Worm (Caenorhabditis elegans): ENCODE data around the gene lyst-1.

Gene lyst-1

ce11 chrX:12179090-12179488 is 38.1 kb upstream of the lyst-1 start:
- no peak for TF ChIP-seq nhr-80 (tag; optimal IDR thresholded peaks at IDR 0.05)
- TF ChIP-seq cebp-2 (GFP tag; IDR thresholded peaks at IDR 0.05): no peak
- no peak for TF ChIP-seq pha-4 (tag; optimal IDR thresholded peaks at IDR 0.05)
- TF ChIP-seq lsy-27 (tag; optimal IDR thresholded peaks at IDR 0.05; ENCODE audit: borderline replicate concordance, insufficient read depth): no peak
- no peak for TF ChIP-seq snpc-4 (GFP tag; optimal IDR thresholded peaks at IDR 0.05)
- TF ChIP-seq snpc-4 (tag; optimal IDR thresholded peaks at IDR 0.05): no peak
- TF ChIP-seq ets-4 (GFP tag; optimal IDR thresholded peaks at IDR 0.05): no peak
- TF ChIP-seq die-1 (tag; optimal IDR thresholded peaks at IDR 0.05): no peak
- TF ChIP-seq hsf-1 (GFP tag; IDR thresholded peaks at IDR 0.05): no peak
- no peak for TF ChIP-seq K11D2.4 (GFP tag; IDR thresholded peaks at IDR 0.05)

- peak; percentile 28 for TF ChIP-seq nhr-80 (tag; optimal IDR thresholded peaks at IDR 0.05)
- TF ChIP-seq hmg-20 (GFP tag; IDR thresholded peaks at IDR 0.05): no peak
Measured at ce11 chrX:12178351-12179089, 37.6 kb upstream of the lyst-1 start.

ce11 chrX:12177521-12177920 is 36.6 kb upstream of the lyst-1 start:
- TF ChIP-seq tlf-1 (GFP tag; optimal IDR thresholded peaks at IDR 0.05) (no peak), F37B4.10 (GFP tag; IDR thresholded peaks at IDR 0.05) (no peak), ekl-4 (GFP tag; IDR thresholded peaks at IDR 0.05) (no peak), efl-1 (GFP tag; optimal IDR thresholded peaks at IDR 0.05) (no peak), lin-40 (tag; optimal IDR thresholded peaks at IDR 0.05) (peak; percentile 6)

- TF ChIP-seq ceh-27 (GFP tag; optimal IDR thresholded peaks at IDR 0.05) (peak; percentile 32), cebp-1 (GFP tag; IDR thresholded peaks at IDR 0.05) (no peak), cebp-1 (tag; optimal IDR thresholded peaks at IDR 0.05) (peak; percentile 12), zfh-2 (GFP tag; conservative IDR thresholded peaks at IDR 0.05) (peak; percentile 62), aptf-2 (GFP tag; conservative IDR thresholded peaks at IDR 0.05) (no peak), egrh-3 (GFP tag; IDR thresholded peaks at IDR 0.05) (peak; percentile 58; the same call in 1 of the 2 replicates)
Measured at ce11 chrX:12176873-12177293, 35.9 kb upstream of the lyst-1 start.

ce11 chrX:12176394-12176793 is 35.4 kb upstream of the lyst-1 start:
- TF ChIP-seq lin-40 (tag; optimal IDR thresholded peaks at IDR 0.05) (peak; percentile 20), ekl-4 (GFP tag; IDR thresholded peaks at IDR 0.05) (no peak), ZK185.1 (tag; optimal IDR thresholded peaks at IDR 0.05; ENCODE audit: poor library complexity, severe bottlenecking) (peak; percentile 6)

- TF ChIP-seq cebp-1 (GFP tag; IDR thresholded peaks at IDR 0.05): no peak
- TF ChIP-seq cebp-1 (tag; optimal IDR thresholded peaks at IDR 0.05): peak; percentile 23
- peak; percentile 32; the same call in 1 of the 2 replicates for TF ChIP-seq ztf-25 (GFP tag; IDR thresholded peaks at IDR 0.05)
- no peak for TF ChIP-seq B0019.2 (GFP tag; conservative IDR thresholded peaks at IDR 0.05)
Measured at ce11 chrX:12175667-12176278, 34.8 kb upstream of the lyst-1 start.
